Fruit fly (Drosophila melanogaster): ENCODE results near the gene Hel25E.

DNA sequence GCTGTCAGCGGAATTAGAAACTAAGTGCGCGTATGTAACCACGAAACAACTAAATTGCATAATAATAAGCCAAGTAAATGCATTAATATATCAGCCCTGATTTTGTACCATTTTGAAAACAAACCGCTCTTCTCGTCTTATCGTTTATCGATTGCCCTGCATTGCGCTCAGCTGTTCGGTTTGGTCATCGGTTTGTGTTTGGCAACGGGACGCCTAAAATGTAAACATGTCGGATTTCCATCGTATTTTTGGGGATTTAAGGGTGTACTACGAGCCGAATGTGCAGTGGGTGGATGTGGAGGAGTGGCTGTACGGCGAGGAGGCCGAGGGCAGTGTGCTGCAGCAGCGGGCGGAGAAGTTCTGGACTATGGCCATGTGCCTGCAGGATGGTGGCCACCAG lies 16.4 kb downstream of the Hel25E start, which contains the start of gene Cap-D3:
- no peak for TF ChIP-seq CrebA (GFP tag; optimal IDR thresholded peaks at IDR 0.05; ENCODE audit: borderline replicate concordance)
- TF ChIP-seq h (GFP tag; optimal IDR thresholded peaks at IDR 0.05): no peak
- no peak for TF ChIP-seq Hr78 (GFP tag; optimal IDR thresholded peaks at IDR 0.05)
- TF ChIP-seq Vsx2 (GFP tag; optimal IDR thresholded peaks at IDR 0.05; ENCODE audit: partially characterized antibody): no peak
- no peak for TF ChIP-seq Abd-B (GFP tag; optimal IDR thresholded peaks at IDR 0.05)

All from whole organism, wandering third instar larva.